Worm (Caenorhabditis elegans) whole organism, early embryonic: Measurements from ENCODE around the gene cdo-1.
A peak's percentile ranks its signal among the peaks of the same experiment; 100 is the strongest.

Source experiments
- B0310.2 ChIP-seq: sonication (generic microtip); optimal IDR thresholded peaks from 2 replicates; lab custom pipeline; 2016; ENCODE audit warnings: mild to moderate bottlenecking, missing genetic modification characterization, missing compliant biosample characterization
- F13C5.2 ChIP-seq: sonication (generic microtip); optimal IDR thresholded peaks from 2 replicates; lab custom pipeline; 2017; ENCODE audit warnings: mild to moderate bottlenecking, missing genetic modification characterization, inconsistent platforms, missing compliant biosample characterization
- aly-1 ChIP-seq: sonication (generic microtip); optimal IDR thresholded peaks from 2 replicates; lab custom pipeline; 2016; ENCODE audit warnings: missing genetic modification characterization, missing compliant biosample characterization
- ama-1 ChIP-seq: fragments of 150-350 bp; optimal IDR thresholded peaks from 2 replicates; lab custom pipeline; 2014
- ceh-13 ChIP-seq: fragments of 200-800 bp; sonication (Bioruptor generic); optimal IDR thresholded peaks from 2 replicates; lab custom pipeline; 2018; ENCODE audit warnings: mild to moderate bottlenecking, missing genetic modification characterization, missing compliant biosample characterization
- ceh-36 ChIP-seq: sonication (generic microtip); optimal IDR thresholded peaks from 2 replicates; lab custom pipeline; 2016; ENCODE audit warnings: missing genetic modification characterization, inconsistent platforms, missing compliant biosample characterization
- ets-7 ChIP-seq: sonication (generic microtip); optimal IDR thresholded peaks from 2 replicates; lab custom pipeline; 2016; ENCODE audit warnings: missing genotype, missing genetic modification characterization, missing compliant biosample characterization
- flt-1 ChIP-seq: fragments of 200-800 bp; sonication (Bioruptor generic); IDR thresholded peaks from 2 replicates; pipeline ENCODE4 v1.3.6; 2022; ENCODE audit warnings: missing genetic modification characterization, missing compliant biosample characterization
- hmbx-1 ChIP-seq: sonication (generic microtip); optimal IDR thresholded peaks from 2 replicates; lab custom pipeline; 2016; ENCODE audit warnings: mild to moderate bottlenecking, missing genetic modification characterization, missing compliant biosample characterization
- hmg-4 ChIP-seq: fragments of 200-800 bp; sonication (Bioruptor generic); optimal IDR thresholded peaks from 2 replicates; lab custom pipeline; 2018; ENCODE audit warnings: mild to moderate bottlenecking, missing genetic modification characterization, missing compliant biosample characterization
- hnd-1 ChIP-seq: sonication (generic microtip); optimal IDR thresholded peaks from 2 replicates; lab custom pipeline; 2016; ENCODE audit warnings: missing genetic modification characterization, missing compliant biosample characterization
- pes-1 ChIP-seq: fragments of 200-800 bp; sonication (Bioruptor generic); IDR thresholded peaks from 2 replicates; pipeline ENCODE4 v1.3.6; 2022; ENCODE audit warnings: missing genetic modification reagents, missing genetic modification characterization, missing compliant biosample characterization
- scrt-1 ChIP-seq: fragments of 200-800 bp; sonication (Bioruptor generic); IDR thresholded peaks from 2 replicates; pipeline ENCODE4 v1.3.6; 2022; ENCODE audit warnings: missing genetic modification characterization, missing compliant biosample characterization
- sea-1 ChIP-seq: fragments of 200-800 bp; sonication (Bioruptor generic); conservative IDR thresholded peaks from 2 replicates; pipeline ENCODE4 v1.3.6; 2022; ENCODE audit warnings: missing genetic modification characterization, missing compliant biosample characterization
- tbx-11 ChIP-seq: fragments of 200-800 bp; sonication (Bioruptor generic); IDR thresholded peaks from 2 replicates; pipeline ENCODE4 v1.3.6; 2022; ENCODE audit warnings: missing genetic modification characterization, missing compliant biosample characterization
- tbx-37 ChIP-seq: fragments of 200-800 bp; sonication (Bioruptor generic); conservative IDR thresholded peaks from 2 replicates; pipeline ENCODE4 v1.3.6; 2022; ENCODE audit warnings: missing genetic modification reagents, missing genetic modification characterization, missing compliant biosample characterization
- tra-4 ChIP-seq: sonication (generic microtip); optimal IDR thresholded peaks from 2 replicates; lab custom pipeline; 2017; ENCODE audit warnings: missing genetic modification characterization, missing compliant biosample characterization

Gene cdo-1

ce11 chrX:844649-845048, 18.7 kb downstream of the cdo-1 start:
- TF ChIP-seq tra-4 (tag; lab: Kevin White, UChicago) = no peak
- no peak for TF ChIP-seq hmg-4
- no peak for TF ChIP-seq B0310.2 (tag; lab: Kevin White, UChicago)
- no peak for TF ChIP-seq flt-1 (GFP tag; lab: Robert Waterston, UW)
- TF ChIP-seq ama-1 = no peak
- TF ChIP-seq pes-1 (GFP tag; lab: Robert Waterston, UW) = no peak
- TF ChIP-seq tbx-37 (GFP tag; lab: Robert Waterston, UW) = no peak
- no peak for TF ChIP-seq ets-7
- TF ChIP-seq scrt-1 (GFP tag; lab: Robert Waterston, UW) = no peak
- no peak for TF ChIP-seq sea-1 (GFP tag; lab: Robert Waterston, UW)
- TF ChIP-seq F13C5.2 (tag; lab: Kevin White, UChicago) = no peak
- TF ChIP-seq tbx-11 (GFP tag; lab: Robert Waterston, UW) = no peak

ce11 chrX:841393-841792, 22.0 kb downstream of the cdo-1 start, which contains the start of gene F39H12.3:
Gene F39H12.3 (minus strand): TSS chrX:841493.
- TF ChIP-seq ets-7 (no peak), ceh-13 (GFP tag; lab: Kevin White, UChicago) (no peak), hnd-1 (tag; lab: Kevin White, UChicago) (no peak), ama-1 (no peak), pes-1 (GFP tag; lab: Robert Waterston, UW) (no peak), sea-1 (GFP tag; lab: Robert Waterston, UW) (no peak), hmbx-1 (tag; lab: Kevin White, UChicago) (no peak), flt-1 (GFP tag; lab: Robert Waterston, UW) (no peak), hmg-4 (no peak), aly-1 (tag; lab: Kevin White, UChicago) (no peak), F13C5.2 (tag; lab: Kevin White, UChicago) (no peak), tbx-11 (GFP tag; lab: Robert Waterston, UW) (no peak)

DNA sequence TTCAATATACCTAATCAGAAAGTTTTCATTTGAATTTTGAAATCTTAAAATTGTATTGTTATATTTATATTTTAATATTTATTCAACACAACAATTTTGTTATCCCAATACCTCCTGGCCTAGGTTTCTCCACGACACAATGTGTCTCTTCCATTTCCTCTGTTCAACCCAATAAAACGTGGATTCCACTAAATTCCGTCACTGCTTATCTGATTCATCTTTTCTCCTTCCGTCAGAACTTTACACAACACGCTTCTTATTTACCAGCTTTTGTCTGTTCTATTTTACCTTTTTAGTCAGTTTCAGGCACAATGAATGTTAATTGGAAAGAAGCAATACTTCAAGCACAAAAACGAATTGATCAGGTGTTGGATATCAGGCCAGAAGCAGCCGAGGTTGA, 28.9 kb downstream of the cdo-1 start, which contains the start of gene F39H12.1:
F39H12.1 (plus strand) TSS at position 301 of the 400 bp plus-strand sequence.
- TF ChIP-seq ceh-36 (tag; lab: Kevin White, UChicago) (no peak), tra-4 (tag; lab: Kevin White, UChicago) (no peak), flt-1 (GFP tag; lab: Robert Waterston, UW) (no peak), ama-1 (no peak), tbx-11 (GFP tag; lab: Robert Waterston, UW) (no peak), ceh-13 (GFP tag; lab: Kevin White, UChicago) (no peak), B0310.2 (tag; lab: Kevin White, UChicago) (no peak), tbx-37 (GFP tag; lab: Robert Waterston, UW) (no peak), hnd-1 (tag; lab: Kevin White, UChicago) (no peak), ets-7 (no peak), F13C5.2 (tag; lab: Kevin White, UChicago) (no peak), pes-1 (GFP tag; lab: Robert Waterston, UW) (no peak)

ce11 chrX:830185-830584, 33.2 kb downstream of the cdo-1 start:
- TF ChIP-seq ceh-13 (GFP tag; lab: Kevin White, UChicago) (no peak), hmbx-1 (tag; lab: Kevin White, UChicago) (no peak), ama-1 (no peak), scrt-1 (GFP tag; lab: Robert Waterston, UW) (no peak), pes-1 (GFP tag; lab: Robert Waterston, UW) (no peak), tra-4 (tag; lab: Kevin White, UChicago) (no peak), hnd-1 (tag; lab: Kevin White, UChicago) (no peak), flt-1 (GFP tag; lab: Robert Waterston, UW) (no peak), tbx-11 (GFP tag; lab: Robert Waterston, UW) (no peak), B0310.2 (tag; lab: Kevin White, UChicago) (no peak), tbx-37 (GFP tag; lab: Robert Waterston, UW) (no peak), aly-1 (tag; lab: Kevin White, UChicago) (no peak), hmg-4 (no peak), ceh-36 (tag; lab: Kevin White, UChicago) (no peak), ets-7 (no peak), sea-1 (GFP tag; lab: Robert Waterston, UW) (no peak), F13C5.2 (tag; lab: Kevin White, UChicago) (no peak)

DNA sequence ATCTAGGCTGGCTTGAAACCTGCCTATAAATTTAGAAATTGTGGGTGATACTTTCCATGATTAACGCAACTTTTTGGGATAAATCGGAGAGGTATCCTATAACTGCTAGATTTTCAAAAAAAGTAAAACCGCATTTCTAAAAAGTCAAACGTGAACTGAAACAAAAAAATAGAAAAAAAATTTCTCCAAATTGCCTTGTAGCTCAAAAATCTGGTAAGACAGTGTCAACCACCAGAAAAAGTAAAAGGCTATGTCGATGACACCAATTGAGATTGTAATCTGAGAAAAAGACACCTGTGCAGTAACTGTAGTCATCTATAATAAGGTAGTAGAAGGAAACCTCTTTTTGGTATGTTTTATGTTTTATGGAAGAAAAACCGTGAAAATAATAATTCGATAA, 34.8 kb downstream of the cdo-1 start, which contains the start of gene wdr-54:
wdr-54 (plus strand) TSS at position 301 of the 400 bp plus-strand sequence.
- TF ChIP-seq ceh-36 (tag; lab: Kevin White, UChicago) (no peak), flt-1 (GFP tag; lab: Robert Waterston, UW) (no peak), B0310.2 (tag; lab: Kevin White, UChicago) (no peak), ama-1 (no peak), aly-1 (tag; lab: Kevin White, UChicago) (no peak), hnd-1 (tag; lab: Kevin White, UChicago) (no peak), sea-1 (GFP tag; lab: Robert Waterston, UW) (no peak), ceh-13 (GFP tag; lab: Kevin White, UChicago) (no peak), F13C5.2 (tag; lab: Kevin White, UChicago) (no peak), pes-1 (GFP tag; lab: Robert Waterston, UW) (no peak)

ce11 chrX:827502-827901, 35.9 kb downstream of the cdo-1 start:
- TF ChIP-seq F13C5.2 (tag; lab: Kevin White, UChicago) = peak; percentile 54
- peak; percentile 53 for TF ChIP-seq hmg-4
- no peak for TF ChIP-seq hmbx-1 (tag; lab: Kevin White, UChicago)
- no peak for TF ChIP-seq ceh-36 (tag; lab: Kevin White, UChicago)
- no peak for TF ChIP-seq scrt-1 (GFP tag; lab: Robert Waterston, UW)

DNA sequence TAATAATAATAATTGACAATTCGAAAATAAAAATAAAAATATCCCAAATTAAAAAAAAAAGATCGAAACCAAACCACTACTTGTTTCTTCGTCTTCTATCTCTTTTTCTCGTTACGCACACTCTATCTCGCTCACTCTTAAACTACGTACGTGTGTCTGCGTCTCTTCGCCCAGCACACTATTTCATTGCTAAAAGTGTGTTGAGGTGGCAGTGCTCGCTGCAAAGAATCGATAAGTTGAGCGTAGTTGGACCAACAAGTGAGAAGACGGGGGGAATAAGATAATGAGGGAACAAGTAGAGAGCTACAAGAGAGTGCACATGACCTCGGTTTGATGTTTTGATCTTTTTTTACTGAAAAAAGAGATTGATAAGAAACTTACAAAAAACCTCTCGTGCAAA, 37.5 kb downstream of the cdo-1 start:
- TF ChIP-seq ceh-13 (GFP tag; lab: Kevin White, UChicago) (no peak), sea-1 (GFP tag; lab: Robert Waterston, UW) (no peak), ama-1 (no peak), aly-1 (tag; lab: Kevin White, UChicago) (no peak), tbx-37 (GFP tag; lab: Robert Waterston, UW) (no peak), hmg-4 (no peak), hnd-1 (tag; lab: Kevin White, UChicago) (no peak), tra-4 (tag; lab: Kevin White, UChicago) (no peak), ceh-36 (tag; lab: Kevin White, UChicago) (no peak), B0310.2 (tag; lab: Kevin White, UChicago) (no peak), flt-1 (GFP tag; lab: Robert Waterston, UW) (no peak)
